Fruit fly (Drosophila melanogaster) whole organism, adult: ENCODE results near the gene Sap30.

ENCODE experiments used
- CG14711 ChIP-seq: fragments of 200-800 bp; sonication (Bioruptor generic); optimal IDR thresholded peaks from 2 replicates; lab custom pipeline; 2018; ENCODE audit warnings: missing biosample characterization, mild to moderate bottlenecking, missing genetic modification characterization, moderate library complexity
- CG5204 ChIP-seq: fragments of 200-800 bp; sonication (Bioruptor generic); optimal IDR thresholded peaks from 2 replicates; lab custom pipeline; 2016; ENCODE audit warnings: missing biosample characterization, missing genetic modification characterization

DNA sequence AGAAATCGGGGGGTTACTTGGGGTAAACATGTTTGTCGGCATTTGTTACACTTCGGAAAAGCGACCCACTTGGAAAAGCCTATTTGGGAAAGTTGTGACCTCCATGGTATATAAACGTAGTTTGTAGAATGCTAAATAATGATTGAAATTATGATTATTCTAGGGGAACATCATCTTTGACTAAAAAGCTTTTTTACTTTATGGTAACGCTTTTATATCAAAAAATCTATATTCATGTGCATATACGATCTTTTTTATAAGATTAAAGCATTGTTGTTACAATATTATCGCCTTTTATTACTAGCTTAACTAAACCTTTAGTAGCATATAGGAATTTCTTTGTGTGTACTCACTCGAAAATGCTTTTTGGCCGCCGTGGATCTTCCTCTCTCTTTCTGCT lies 47.2 kb downstream of the Sap30 start:
- TF ChIP-seq CG14711 (tag; lab: Kevin White, UChicago) (no peak), CG5204 (GFP tag; lab: Kevin White, UChicago) (no peak)
